Fruit fly (Drosophila melanogaster): ENCODE measurements around the gene sqz.

sqz gene

DNA sequence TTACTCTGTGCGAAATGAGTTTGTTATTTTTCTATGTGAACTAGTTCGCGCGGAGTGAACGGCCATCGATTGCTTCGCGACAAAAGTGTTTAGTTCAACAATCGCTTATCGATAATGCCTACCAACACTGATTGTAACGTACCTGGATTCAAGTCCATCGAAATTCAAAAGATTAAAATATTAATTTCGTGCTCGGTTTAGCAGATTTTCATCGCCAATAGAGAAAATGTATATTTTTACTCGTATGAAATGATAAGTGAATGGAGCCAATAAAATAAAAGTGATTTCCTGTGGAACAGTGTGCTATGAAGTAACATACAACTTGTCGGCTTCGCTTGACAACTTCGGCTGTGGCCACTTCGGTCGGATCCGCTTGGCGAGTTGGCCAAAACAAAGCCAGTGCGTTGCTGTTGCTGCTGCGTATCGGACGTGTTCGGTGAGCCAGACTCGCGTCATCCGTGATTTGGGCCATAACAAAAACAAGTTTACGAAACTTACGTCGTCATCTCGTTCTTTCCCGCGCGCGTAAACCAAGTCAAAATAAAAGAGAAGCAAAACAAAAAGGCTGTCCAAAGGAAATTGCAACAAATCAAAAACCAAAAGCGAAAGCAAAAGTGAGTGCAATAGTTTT, 16.4 kb downstream of the sqz start, which contains the start of the genes CG5555 and myd (continued):
- no peak for TF ChIP-seq salm (tag; optimal IDR thresholded peaks at IDR 0.05)
- TF ChIP-seq amos (GFP tag; IDR thresholded peaks at IDR 0.05; ENCODE audit: partially characterized antibody) = peak; percentile 69; the same call in 1 of the 2 replicates
- peak; percentile 38 for TF ChIP-seq Xbp1 (GFP tag; optimal IDR thresholded peaks at IDR 0.05)
- TF ChIP-seq eyg (GFP tag; optimal IDR thresholded peaks at IDR 0.05) = peak; percentile 45
- TF ChIP-seq da (GFP tag; optimal IDR thresholded peaks at IDR 0.05) = no peak
- peak; percentile 28 for TF ChIP-seq Camta (GFP tag; optimal IDR thresholded peaks at IDR 0.05)
- peak; percentile 91 for TF ChIP-seq CG2116 (GFP tag; optimal IDR thresholded peaks at IDR 0.05)
- TF ChIP-seq CG15479 (GFP tag; optimal IDR thresholded peaks at IDR 0.05) = no peak
- TF ChIP-seq gsb (GFP tag; IDR thresholded peaks at IDR 0.05) = no peak
- no peak for TF ChIP-seq Lim3 (GFP tag; IDR thresholded peaks at IDR 0.05)
- TF ChIP-seq ash1 (GFP tag; optimal IDR thresholded peaks at IDR 0.05) = no peak
- TF ChIP-seq HmgD (GFP tag; optimal IDR thresholded peaks at IDR 0.05) = no peak
- no peak for TF ChIP-seq kah (GFP tag; optimal IDR thresholded peaks at IDR 0.05)
- no peak for TF ChIP-seq CG15073 (GFP tag; optimal IDR thresholded peaks at IDR 0.05)
- TF ChIP-seq sqz (GFP tag; optimal IDR thresholded peaks at IDR 0.05) = no peak
- TF ChIP-seq luna (GFP tag; optimal IDR thresholded peaks at IDR 0.05) = no peak
- no peak for TF ChIP-seq psq (GFP tag; optimal IDR thresholded peaks at IDR 0.05)
- TF ChIP-seq CG10462 (GFP tag; optimal IDR thresholded peaks at IDR 0.05) = no peak
- no peak for TF ChIP-seq CG32772 (GFP tag; IDR thresholded peaks at IDR 0.05)
- no peak for TF ChIP-seq Dip2 (GFP tag; IDR thresholded peaks at IDR 0.05)
- TF ChIP-seq CG18619 (GFP tag; optimal IDR thresholded peaks at IDR 0.05) = peak; percentile 21
- TF ChIP-seq Atf6 (GFP tag; IDR thresholded peaks at IDR 0.05) = peak; percentile 74
- TF ChIP-seq Vsx1 (GFP tag; optimal IDR thresholded peaks at IDR 0.05) = no peak
- TF ChIP-seq sug (tag; optimal IDR thresholded peaks at IDR 0.05) = no peak
- TF ChIP-seq CG16815 (GFP tag; optimal IDR thresholded peaks at IDR 0.05) = no peak
- no peak for TF ChIP-seq CG11560 (tag; IDR thresholded peaks at IDR 0.05)
- no peak for TF ChIP-seq hth (optimal IDR thresholded peaks at IDR 0.05)
- TF ChIP-seq sd (tag; optimal IDR thresholded peaks at IDR 0.05) = peak; percentile 15
- TF ChIP-seq ERR (GFP tag; optimal IDR thresholded peaks at IDR 0.05) = no peak
- peak; percentile 28; the same call in 1 of the 2 replicates for TF ChIP-seq chm (GFP tag; IDR thresholded peaks at IDR 0.05)
- no peak for TF ChIP-seq wek (GFP tag; optimal IDR thresholded peaks at IDR 0.05)
- TF ChIP-seq CG14014 (GFP tag; IDR thresholded peaks at IDR 0.05) = peak; percentile 56; the same call in 1 of the 2 replicates
- TF ChIP-seq stwl (tag; optimal IDR thresholded peaks at IDR 0.05) = peak; percentile 92
- TF ChIP-seq fd102C (GFP tag; optimal IDR thresholded peaks at IDR 0.05) = no peak
- TF ChIP-seq maf-S (GFP tag; optimal IDR thresholded peaks at IDR 0.05) = peak; percentile 36
- TF ChIP-seq vnd (GFP tag; IDR thresholded peaks at IDR 0.05; ENCODE audit: partially characterized antibody) = peak; percentile 78
- TF ChIP-seq Stat92E (GFP tag; optimal IDR thresholded peaks at IDR 0.05) = peak in 1 of 3 experiments; percentile 22
- no peak for TF ChIP-seq dmrt99B (tag; optimal IDR thresholded peaks at IDR 0.05)
- TF ChIP-seq toy (GFP tag; IDR thresholded peaks at IDR 0.05) = no peak
- TF ChIP-seq CG10274 (GFP tag; optimal IDR thresholded peaks at IDR 0.05) = no peak
- no peak for TF ChIP-seq Hey (tag; optimal IDR thresholded peaks at IDR 0.05)
- no peak for TF ChIP-seq Dbx (GFP tag; IDR thresholded peaks at IDR 0.05)
- peak; percentile 86 for TF ChIP-seq E2f2 (GFP tag; IDR thresholded peaks at IDR 0.05)
- TF ChIP-seq CG14050 (GFP tag; IDR thresholded peaks at IDR 0.05) = no peak
- TF ChIP-seq chinmo (GFP tag; IDR thresholded peaks at IDR 0.05; ENCODE audit: partially characterized antibody) = peak; percentile 79; the same call in 3 of the 4 replicates
- peak; percentile 16 for TF ChIP-seq Nf-YB (GFP tag; optimal IDR thresholded peaks at IDR 0.05)
- TF ChIP-seq pb (GFP tag; optimal IDR thresholded peaks at IDR 0.05) = peak; percentile 47
- TF ChIP-seq grau (tag; optimal IDR thresholded peaks at IDR 0.05) = peak; percentile 66
- TF ChIP-seq Opbp (GFP tag; IDR thresholded peaks at IDR 0.05; ENCODE audit: partially characterized antibody) = peak; percentile 75
- peak; percentile 8 for TF ChIP-seq CG10209 (GFP tag; optimal IDR thresholded peaks at IDR 0.05)

Measured in whole organism, embryonic.